Worm (Caenorhabditis elegans) whole organism, young adult: Measurements from ENCODE around the gene F27E5.3.

Experiments
- B0035.1 ChIP-seq: sonication (generic microtip); optimal IDR thresholded peaks from 2 replicates; lab custom pipeline; 2016; ENCODE audit warnings: missing genetic modification characterization, mild to moderate bottlenecking, missing compliant biosample characterization, missing genotype, missing genetic modification reagents
- B0261.1 ChIP-seq: sonication (generic microtip); optimal IDR thresholded peaks from 2 replicates; lab custom pipeline; 2016; ENCODE audit warnings: mild to moderate bottlenecking, missing genetic modification characterization, moderate library complexity, missing compliant biosample characterization
- F33H1.4 ChIP-seq: fragments of 200-800 bp; sonication (Bioruptor generic); IDR thresholded peaks from 2 replicates; pipeline ENCODE4 v1.3.6; 2022; ENCODE audit warnings: missing genetic modification reagents, missing genetic modification characterization, missing compliant biosample characterization
- F37B4.10 ChIP-seq: fragments of 200-800 bp; sonication (Bioruptor generic); IDR thresholded peaks from 2 replicates; pipeline ENCODE4 v1.3.6; 2022; ENCODE audit warnings: missing genetic modification characterization, missing compliant biosample characterization
- F39B2.1 ChIP-seq: fragments of 200-800 bp; sonication (Bioruptor generic); IDR thresholded peaks from 2 replicates; pipeline ENCODE4 v1.3.6; 2022; ENCODE audit warnings: missing genetic modification reagents, missing genetic modification characterization, missing compliant biosample characterization
- T07F8.4 ChIP-seq: sonication (generic microtip); optimal IDR thresholded peaks from 2 replicates; lab custom pipeline; 2016; ENCODE audit warnings: mild to moderate bottlenecking, missing genetic modification characterization, moderate library complexity, missing compliant biosample characterization
- T26A5.8 ChIP-seq: sonication (generic microtip); optimal IDR thresholded peaks from 2 replicates; lab custom pipeline; 2016; ENCODE audit warnings: missing genetic modification characterization, missing compliant biosample characterization
- Y53G8AR.9 ChIP-seq: fragments of 200-800 bp; sonication (Bioruptor generic); conservative IDR thresholded peaks from 2 replicates; pipeline ENCODE4 v1.3.6; 2022; ENCODE audit warnings: missing genetic modification reagents, missing genetic modification characterization, missing compliant biosample characterization
- Y95B8A.8 ChIP-seq: fragments of 200-800 bp; sonication (Bioruptor generic); IDR thresholded peaks from 2 replicates; pipeline ENCODE4 v1.3.6; 2022; ENCODE audit warnings: missing genetic modification reagents, missing genetic modification characterization, missing compliant biosample characterization
- akir-1 ChIP-seq: fragments of 200-800 bp; sonication (Bioruptor generic); optimal IDR thresholded peaks from 2 replicates; lab custom pipeline; 2018; ENCODE audit warnings: mild to moderate bottlenecking, missing genetic modification characterization, moderate library complexity, missing compliant biosample characterization
- ccch-3 ChIP-seq: fragments of 200-800 bp; sonication (Bioruptor generic); optimal IDR thresholded peaks from 2 replicates; lab custom pipeline; 2018; ENCODE audit warnings: mild to moderate bottlenecking, missing genetic modification characterization, missing compliant biosample characterization
- ceh-40 ChIP-seq: fragments of 200-800 bp; sonication (Bioruptor generic); IDR thresholded peaks from 2 replicates; pipeline ENCODE4 v1.3.6; 2022; ENCODE audit warnings: missing genetic modification characterization, missing compliant biosample characterization
- die-1 ChIP-seq: sonication (generic microtip); optimal IDR thresholded peaks from 2 replicates; lab custom pipeline; 2016; ENCODE audit warnings: missing genotype, mild to moderate bottlenecking, missing genetic modification characterization, missing compliant biosample characterization
- dpff-1 ChIP-seq: sonication (generic microtip); optimal IDR thresholded peaks from 2 replicates; lab custom pipeline; 2017; ENCODE audit warnings: mild to moderate bottlenecking, missing genetic modification characterization, missing compliant biosample characterization
- egrh-3 ChIP-seq: fragments of 200-800 bp; sonication (Bioruptor generic); IDR thresholded peaks from 2 replicates; pipeline ENCODE4 v1.3.6; 2022; ENCODE audit warnings: missing genetic modification reagents, missing genetic modification characterization, missing compliant biosample characterization
- him-1 ChIP-seq: sonication (generic microtip); optimal IDR thresholded peaks from 2 replicates; lab custom pipeline; 2016; ENCODE audit warnings: missing genotype, missing genetic modification reagents, missing genetic modification characterization, missing compliant biosample characterization
- lag-1 ChIP-seq: fragments of 200-800 bp; sonication (Bioruptor generic); IDR thresholded peaks from 2 replicates; pipeline ENCODE4 v1.3.6; 2022; ENCODE audit warnings: missing genetic modification reagents, missing genetic modification characterization, missing compliant biosample characterization
- let-526 ChIP-seq: fragments of 200-800 bp; sonication (Bioruptor generic); IDR thresholded peaks from 2 replicates; pipeline ENCODE4 v1.3.6; 2022; ENCODE audit warnings: missing genetic modification reagents, missing genetic modification characterization, missing compliant biosample characterization
- lin-40 ChIP-seq: sonication (generic microtip); optimal IDR thresholded peaks from 2 replicates; lab custom pipeline; 2016; ENCODE audit warnings: missing genetic modification characterization, mild to moderate bottlenecking, missing compliant biosample characterization, missing genotype, missing genetic modification reagents
- lin-54 ChIP-seq: fragments of 200-800 bp; sonication (Bioruptor generic); optimal IDR thresholded peaks from 2 replicates; lab custom pipeline; 2018; ENCODE audit warnings: mild to moderate bottlenecking, missing genetic modification characterization, missing compliant biosample characterization
- lsl-1 ChIP-seq: fragments of 200-800 bp; sonication (Bioruptor generic); optimal IDR thresholded peaks from 2 replicates; lab custom pipeline; 2018; ENCODE audit warnings: mild to moderate bottlenecking, missing genetic modification characterization, moderate library complexity, missing compliant biosample characterization
- madf-3 ChIP-seq: fragments of 200-800 bp; sonication (Bioruptor generic); IDR thresholded peaks from 2 replicates; pipeline ENCODE4 v1.3.6; 2022; ENCODE audit warnings: missing genetic modification reagents, missing genetic modification characterization, missing compliant biosample characterization
- madf-6 ChIP-seq: fragments of 200-800 bp; sonication (Bioruptor generic); IDR thresholded peaks from 2 replicates; pipeline ENCODE4 v1.3.6; 2022; ENCODE audit warnings: missing genetic modification reagents, missing genetic modification characterization, missing compliant biosample characterization
- mxl-1 ChIP-seq: sonication (generic microtip); optimal IDR thresholded peaks from 2 replicates; lab custom pipeline; 2016; ENCODE audit warnings: missing genetic modification characterization, missing compliant biosample characterization
- nfya-2 ChIP-seq: fragments of 200-800 bp; sonication (Bioruptor generic); IDR thresholded peaks from 2 replicates; pipeline ENCODE4 v1.3.6; 2022; ENCODE audit warnings: missing genetic modification reagents, missing genetic modification characterization, missing compliant biosample characterization
- nfyb-1 ChIP-seq: fragments of 200-800 bp; sonication (Bioruptor generic); IDR thresholded peaks from 2 replicates; pipeline ENCODE4 v1.3.6; 2022; ENCODE audit warnings: missing genetic modification reagents, missing genetic modification characterization, missing compliant biosample characterization
- pha-4 ChIP-seq: fragments of 150-350 bp; sonication (generic microtip); optimal IDR thresholded peaks from 2 replicates; lab custom pipeline; 2014; ENCODE audit warnings: missing biosample characterization, missing genetic modification reagents, missing genetic modification characterization
- snpc-1.3 ChIP-seq: sonication (generic microtip); optimal IDR thresholded peaks from 2 replicates; lab custom pipeline; 2017; ENCODE audit warnings: missing genetic modification characterization, mild to moderate bottlenecking, missing compliant biosample characterization, antibody characterized with exemption, moderate library complexity, missing genotype, missing genetic modification reagents; ENCODE audit not compliant: insufficient read depth
- snpc-3.4 ChIP-seq: sonication (generic microtip); optimal IDR thresholded peaks from 2 replicates; lab custom pipeline; 2017; ENCODE audit warnings: missing genetic modification characterization, mild to moderate bottlenecking, missing compliant biosample characterization, antibody characterized with exemption, moderate library complexity, missing genotype, missing genetic modification reagents
- tbp1 ChIP-seq: fragments of 200-800 bp; sonication (Bioruptor generic); optimal IDR thresholded peaks from 2 replicates; lab custom pipeline; 2018; ENCODE audit warnings: mild to moderate bottlenecking, missing genetic modification characterization, missing compliant biosample characterization
- zfh-2 ChIP-seq: fragments of 200-800 bp; sonication (Bioruptor generic); conservative IDR thresholded peaks from 2 replicates; pipeline ENCODE4 v1.3.6; 2022; ENCODE audit warnings: missing genetic modification reagents, missing genetic modification characterization, missing compliant biosample characterization
- zim-3 ChIP-seq: sonication (generic microtip); optimal IDR thresholded peaks from 2 replicates; lab custom pipeline; 2017; ENCODE audit warnings: mild to moderate bottlenecking, missing genetic modification characterization, moderate library complexity, missing compliant biosample characterization

Gene F27E5.3

DNA sequence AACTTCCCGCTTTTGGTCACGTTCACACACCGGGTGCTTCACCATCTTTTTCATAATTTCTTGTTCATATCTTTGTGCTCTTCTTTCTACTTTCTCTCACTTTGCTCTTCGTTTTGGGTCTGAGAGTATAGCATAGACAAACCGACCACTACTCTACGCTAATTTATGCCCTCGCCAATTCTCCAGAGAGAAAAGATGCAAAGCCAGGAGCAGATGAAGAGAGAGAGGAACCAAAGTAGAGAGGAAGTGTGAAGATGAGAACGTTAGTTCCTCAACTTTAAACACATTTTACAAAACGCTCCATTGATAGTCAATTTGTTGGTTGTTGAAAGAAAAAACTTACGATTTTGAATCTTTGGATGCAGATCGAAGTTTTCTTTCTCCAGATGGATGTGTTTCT lies 23.7 kb upstream of the F27E5.3 start (continued):
- TF ChIP-seq F33H1.4 (no peak), him-1 (no peak)
- TF ChIP-seq, all 124 proteins: peak for 0

DNA sequence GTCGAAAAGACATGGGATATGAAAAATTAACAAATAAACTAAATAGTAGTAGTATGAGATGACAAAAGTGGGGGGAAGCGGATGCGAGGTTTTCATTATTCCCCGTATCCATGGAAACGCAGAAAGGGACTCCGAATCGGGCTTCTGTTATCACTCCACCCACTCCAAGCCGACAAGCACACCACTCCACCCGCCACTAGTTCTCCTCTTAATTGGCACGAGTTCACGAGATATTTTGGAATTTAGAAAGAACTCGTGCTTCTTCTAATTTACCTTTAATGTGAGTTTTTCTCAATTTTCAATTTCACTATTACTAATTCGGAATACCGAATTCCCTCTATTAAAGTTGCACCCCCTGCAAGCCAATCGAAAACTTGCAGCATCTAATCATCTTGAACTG lies 22.4 kb upstream of the F27E5.3 start:
- TF ChIP-seq lin-40 (tag; lab: Kevin White, UChicago) (no peak), snpc-1.3 (tag; lab: Kevin White, UChicago) (no peak), nfya-2 (GFP tag; lab: Robert Waterston, UW) (no peak), T26A5.8 (no peak), Y95B8A.8 (GFP tag; lab: Robert Waterston, UW) (no peak)

DNA sequence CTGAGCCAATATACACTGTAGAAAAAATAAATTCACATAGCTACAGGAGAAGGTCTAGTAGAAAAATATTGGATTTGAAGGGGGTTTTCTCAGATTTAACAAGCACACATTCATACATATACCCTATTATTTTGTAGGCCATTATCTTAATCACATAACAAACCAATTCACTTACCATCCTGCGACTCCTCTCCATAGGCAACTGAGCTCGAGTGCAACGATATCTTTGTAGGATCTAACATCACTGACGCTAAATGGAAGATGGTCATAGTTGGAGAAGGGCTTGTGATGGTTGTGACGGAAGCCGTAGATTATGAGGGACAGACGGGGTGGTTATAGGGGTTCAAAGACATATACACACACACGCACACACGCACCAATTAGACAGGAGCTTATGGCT lies 20.1 kb upstream of the F27E5.3 start:
- TF ChIP-seq snpc-3.4 (tag; lab: Kevin White, UChicago) (no peak), B0261.1 (tag; lab: Kevin White, UChicago) (no peak), lsl-1 (GFP tag; lab: Kevin White, UChicago) (no peak), die-1 (tag; lab: Kevin White, UChicago) (no peak), madf-6 (GFP tag; lab: Robert Waterston, UW) (no peak), Y53G8AR.9 (GFP tag; lab: Robert Waterston, UW) (no peak), ceh-40 (no peak), F39B2.1 (no peak), ccch-3 (GFP tag; lab: Kevin White, UChicago) (no peak)
- TF ChIP-seq, all 124 proteins: peak for 0

DNA sequence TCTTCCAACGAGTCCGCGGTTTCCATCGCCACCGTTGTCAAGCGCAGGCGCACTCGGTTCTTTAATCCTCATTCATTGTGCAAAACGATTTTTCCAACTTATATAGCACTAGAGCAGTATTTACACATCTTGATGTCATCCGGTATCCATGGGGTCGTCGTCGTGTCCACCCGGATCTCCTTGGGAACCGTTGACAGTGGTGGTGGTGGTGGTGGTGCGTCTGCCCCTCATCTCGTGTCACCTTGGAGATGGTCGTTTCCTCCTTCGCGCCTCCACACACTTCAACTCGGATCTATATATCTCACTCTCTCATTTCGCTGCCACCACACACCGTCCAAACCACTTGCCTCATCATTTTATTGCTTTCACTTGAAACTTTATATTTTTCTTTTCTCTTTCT lies 18.8 kb upstream of the F27E5.3 start:
- TF ChIP-seq lag-1 (GFP tag; lab: Robert Waterston, UW) = no peak
- peak; percentile 61 for TF ChIP-seq zfh-2
- TF ChIP-seq T07F8.4 = no peak
- no peak for TF ChIP-seq let-526 (GFP tag; lab: Robert Waterston, UW)
- TF ChIP-seq madf-3 (GFP tag; lab: Robert Waterston, UW) = no peak

DNA sequence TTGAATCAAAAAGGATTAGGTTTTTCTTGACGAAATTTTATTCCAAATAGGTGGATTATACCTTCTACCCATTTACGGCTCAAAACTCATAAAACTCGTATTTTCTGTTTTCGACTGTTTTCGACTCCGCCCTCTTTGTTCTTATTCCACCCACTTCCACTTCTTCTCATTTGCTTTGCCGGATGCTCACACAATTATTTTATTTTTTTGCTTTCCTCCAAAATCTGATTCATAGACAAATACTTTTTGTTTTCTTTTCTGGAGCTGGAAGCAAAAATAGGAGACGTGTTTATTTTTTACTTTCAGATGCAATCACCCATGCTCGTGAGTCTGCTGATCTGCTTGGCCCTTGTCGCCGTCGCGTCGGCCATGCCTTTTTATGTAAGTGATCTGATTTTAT lies 11.1 kb upstream of the F27E5.3 start, which contains the start of gene nlp-63:
Gene nlp-63, plus strand, starts transcription at position 301 of the 400 bp plus-strand sequence.
- TF ChIP-seq egrh-3 = no peak
- no peak for TF ChIP-seq madf-3 (GFP tag; lab: Robert Waterston, UW)
- no peak for TF ChIP-seq akir-1 (GFP tag; lab: Kevin White, UChicago)
- no peak for TF ChIP-seq pha-4 (tag; lab: Kevin White, UChicago)
- no peak for TF ChIP-seq dpff-1 (tag; lab: Kevin White, UChicago)
- no peak for TF ChIP-seq B0035.1 (tag; lab: Kevin White, UChicago)
- no peak for TF ChIP-seq nfyb-1 (GFP tag; lab: Robert Waterston, UW)
- TF ChIP-seq F37B4.10 (GFP tag; lab: Robert Waterston, UW) = no peak
- no peak for TF ChIP-seq let-526 (GFP tag; lab: Robert Waterston, UW)

DNA sequence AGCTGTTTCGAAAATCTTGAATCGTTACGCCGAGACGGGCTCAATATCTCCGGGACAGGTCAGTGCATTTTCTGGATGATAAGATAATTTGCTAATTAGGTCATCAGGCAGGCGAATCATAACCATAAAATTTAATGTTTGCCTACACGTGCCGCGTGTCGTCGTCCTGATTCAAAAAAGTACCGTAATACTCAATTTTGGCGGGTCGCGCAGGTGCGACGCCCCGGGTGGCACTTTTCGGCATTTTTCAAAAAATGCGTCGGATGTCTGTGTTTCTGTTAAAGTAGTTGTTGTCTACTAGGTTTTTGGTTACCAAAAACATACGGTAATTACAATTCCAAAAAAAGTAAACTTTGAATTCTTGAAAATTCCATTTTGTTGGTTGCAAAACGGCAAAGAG lies 3.5 kb upstream of the F27E5.3 start:
- TF ChIP-seq mxl-1 (tag; lab: Kevin White, UChicago) = no peak
- TF ChIP-seq tbp1 (GFP tag; lab: Kevin White, UChicago) = no peak
- TF ChIP-seq lin-40 (tag; lab: Kevin White, UChicago) = no peak
- no peak for TF ChIP-seq pha-4 (tag; lab: Kevin White, UChicago)
- TF ChIP-seq lin-54 (GFP tag; lab: Kevin White, UChicago) = no peak
- no peak for TF ChIP-seq zim-3 (tag; lab: Kevin White, UChicago)
